Worm (Caenorhabditis elegans): ENCODE measurements around the gene lgc-58.

lgc-58 gene

DNA sequence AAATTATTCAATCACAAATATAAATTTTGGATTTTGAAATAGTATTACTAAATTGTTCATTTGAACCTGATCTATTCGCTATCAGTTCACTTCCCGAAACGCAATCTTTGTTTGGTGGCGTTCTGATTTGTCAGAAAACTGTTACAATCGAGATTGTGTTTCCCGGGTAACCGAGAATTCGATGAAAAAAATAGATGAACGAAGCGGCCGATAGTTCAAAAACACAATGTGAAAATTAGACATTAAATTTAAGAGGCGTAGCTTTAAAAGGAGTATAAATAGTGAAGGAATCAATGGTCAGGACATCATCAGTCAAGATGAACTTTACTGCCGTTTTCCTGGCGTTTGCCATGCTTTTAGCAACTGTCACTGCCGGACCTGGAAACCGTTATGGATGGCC lies 10.5 kb downstream of the lgc-58 start, which contains the start of gene C45B2.1:
C45B2.1 (plus strand) TSS at position 301 of the 400 bp plus-strand sequence.
- TF ChIP-seq zip-11 (GFP tag; IDR thresholded peaks at IDR 0.05) (no peak), nhr-77 (tag; optimal IDR thresholded peaks at IDR 0.05) (no peak), ZK546.5 (tag; optimal IDR thresholded peaks at IDR 0.05) (no peak), lim-7 (GFP tag; IDR thresholded peaks at IDR 0.05) (no peak), skn-1 (tag; optimal IDR thresholded peaks at IDR 0.05) (no peak), rbr-2 (tag; optimal IDR thresholded peaks at IDR 0.05) (no peak), ctbp-1 (GFP tag; IDR thresholded peaks at IDR 0.05) (no peak), zag-1 (tag; optimal IDR thresholded peaks at IDR 0.05) (no peak), nhr-28 (tag; optimal IDR thresholded peaks at IDR 0.05) (no peak)

DNA sequence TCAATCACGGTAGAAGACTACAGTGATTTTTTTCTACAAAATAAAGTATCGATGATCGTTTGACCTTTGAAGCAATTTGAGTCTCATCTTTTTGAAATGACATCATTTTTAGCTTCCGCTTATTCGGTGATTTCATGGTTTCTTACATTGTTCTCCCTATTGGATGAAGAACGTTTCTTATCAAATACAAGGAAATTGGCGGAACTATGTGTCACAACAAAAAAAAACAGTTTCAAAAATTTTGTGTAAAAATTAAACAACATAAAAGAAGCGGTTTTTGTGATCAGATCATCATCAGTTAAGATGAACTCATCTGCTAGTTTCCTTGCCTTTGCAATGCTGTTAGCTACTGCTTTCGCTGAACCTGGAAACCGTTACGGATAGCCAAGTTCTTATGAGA lies 12.4 kb downstream of the lgc-58 start, which contains the start of gene C45B2.8:
C45B2.8 (plus strand) TSS at position 301 of the 400 bp plus-strand sequence.
- TF ChIP-seq spr-3 (GFP tag; optimal IDR thresholded peaks at IDR 0.05) (no peak), lin-15B (tag; optimal IDR thresholded peaks at IDR 0.05) (no peak), nhr-77 (tag; optimal IDR thresholded peaks at IDR 0.05) (no peak), ceh-44 (GFP tag; IDR thresholded peaks at IDR 0.05) (no peak), nhr-25 (tag; optimal IDR thresholded peaks at IDR 0.05; ENCODE audit: borderline replicate concordance, insufficient read depth) (no peak), ctbp-1 (GFP tag; IDR thresholded peaks at IDR 0.05) (no peak)

DNA sequence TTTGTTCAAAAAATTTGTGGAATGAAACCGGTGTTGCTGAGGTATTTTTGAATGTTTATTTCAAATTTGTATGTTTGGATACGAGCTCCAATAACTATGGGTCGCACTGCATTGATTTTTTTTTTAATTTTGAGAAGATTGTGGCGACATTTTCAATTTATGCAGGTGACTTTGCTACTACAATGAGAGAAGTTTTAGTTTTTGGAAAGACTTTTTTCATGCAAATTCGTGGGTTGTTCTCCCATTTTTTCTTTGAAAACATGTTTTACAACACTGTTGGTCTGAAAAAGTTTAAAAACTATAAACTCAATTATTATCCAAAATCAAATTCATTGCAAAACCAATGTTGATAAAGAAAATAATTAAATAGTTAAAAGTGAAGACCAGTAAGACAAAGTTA lies 13.4 kb downstream of the lgc-58 start:
- TF ChIP-seq vab-7 (GFP tag; IDR thresholded peaks at IDR 0.05) = 0 out of 2 replicates have a peak, but pooled peaks have one; percentile 25
- TF ChIP-seq zfp-3 (GFP tag; conservative IDR thresholded peaks at IDR 0.05) = peak; percentile 61; the same call in 1 of the 2 replicates
- no peak for TF ChIP-seq ceh-20 (GFP tag; IDR thresholded peaks at IDR 0.05)
- TF ChIP-seq daf-19 (GFP tag; conservative IDR thresholded peaks at IDR 0.05) = no peak
- TF ChIP-seq arid-1 (GFP tag; conservative IDR thresholded peaks at IDR 0.05) = no peak
- TF ChIP-seq nhr-48 (tag; optimal IDR thresholded peaks at IDR 0.05) = peak; percentile 21
- peak; percentile 38 for TF ChIP-seq lin-38 (GFP tag; IDR thresholded peaks at IDR 0.05)
- TF ChIP-seq nhr-77 (tag; optimal IDR thresholded peaks at IDR 0.05) = peak; percentile 45
- no peak for TF ChIP-seq skn-1 (tag; optimal IDR thresholded peaks at IDR 0.05)
- TF ChIP-seq lin-1 (GFP tag; IDR thresholded peaks at IDR 0.05) = 0 out of 2 replicates have a peak, but pooled peaks have one; percentile 16
- TF ChIP-seq nhr-10 (tag; optimal IDR thresholded peaks at IDR 0.05) = no peak
- TF ChIP-seq mes-2 (tag; optimal IDR thresholded peaks at IDR 0.05; ENCODE audit: poor library complexity, severe bottlenecking) = peak; percentile 59
- TF ChIP-seq zip-11 (GFP tag; IDR thresholded peaks at IDR 0.05) = no peak
- TF ChIP-seq ceh-32 (tag; optimal IDR thresholded peaks at IDR 0.05; ENCODE audit: poor library complexity) = no peak
- TF ChIP-seq nhr-28 (tag; optimal IDR thresholded peaks at IDR 0.05) = peak; percentile 21
- no peak for TF ChIP-seq daf-16 (GFP tag; optimal IDR thresholded peaks at IDR 0.05)
- TF ChIP-seq daf-16 (tag; optimal IDR thresholded peaks at IDR 0.05) = peak; percentile 16
- no peak for TF ChIP-seq R02D3.7 (tag; optimal IDR thresholded peaks at IDR 0.05)
- TF ChIP-seq fkh-10 (GFP tag; optimal IDR thresholded peaks at IDR 0.05) = no peak
- TF ChIP-seq mep-1 (tag; optimal IDR thresholded peaks at IDR 0.05) = peak; percentile 87
- TF ChIP-seq pqm-1 (tag; optimal IDR thresholded peaks at IDR 0.05) = no peak
- no peak for TF ChIP-seq hlh-30 (tag; optimal IDR thresholded peaks at IDR 0.05; ENCODE audit: insufficient read depth)
- TF ChIP-seq unc-62 (GFP tag; optimal IDR thresholded peaks at IDR 0.05 in 1 of 2) = no peak
- no peak for TF ChIP-seq unc-62 (tag; optimal IDR thresholded peaks at IDR 0.05)
- peak; percentile 76 for TF ChIP-seq nhr-102 (tag; optimal IDR thresholded peaks at IDR 0.05)
- peak in 1 of 2 experiments; percentile 50 for TF ChIP-seq lsy-2 (tag; optimal IDR thresholded peaks at IDR 0.05)
- no peak for TF ChIP-seq F37D6.2 (tag; optimal IDR thresholded peaks at IDR 0.05)
- TF ChIP-seq Y5F2A.4 (GFP tag; optimal IDR thresholded peaks at IDR 0.05) = no peak
- no peak for TF ChIP-seq ceh-44 (GFP tag; IDR thresholded peaks at IDR 0.05)
- TF ChIP-seq zfp-2 (tag; optimal IDR thresholded peaks at IDR 0.05) = no peak
- peak; percentile 26 for TF ChIP-seq dmd-6 (GFP tag; IDR thresholded peaks at IDR 0.05)
- peak; percentile 47 for TF ChIP-seq hlh-11 (tag; optimal IDR thresholded peaks at IDR 0.05)
- TF ChIP-seq ama-1 (optimal IDR thresholded peaks at IDR 0.05) = no peak
- TF ChIP-seq T20F7.1 (GFP tag; optimal IDR thresholded peaks at IDR 0.05) = peak; percentile 13
- TF ChIP-seq pha-4 (GFP tag; IDR thresholded peaks at IDR 0.05) = peak; percentile 59; the same call in 1 of the 2 replicates
- no peak for TF ChIP-seq pha-4 (tag; optimal IDR thresholded peaks at IDR 0.05)
- TF ChIP-seq duxl-1 (tag; optimal IDR thresholded peaks at IDR 0.05; ENCODE audit: poor library complexity) = peak; percentile 71
- no peak for TF ChIP-seq tag-97 (GFP tag; IDR thresholded peaks at IDR 0.05)
- 0 out of 2 replicates have a peak, but pooled peaks have one; percentile 79 for TF ChIP-seq T26A8.4 (GFP tag; IDR thresholded peaks at IDR 0.05)

Measured in whole organism, L4 larva.